Fruit fly (Drosophila melanogaster) whole organism, embryonic: Measurements from ENCODE around the gene CG4951.

Experiments
- Abd-B ChIP-seq: fragments of 200-800 bp; sonication (Bioruptor generic); optimal IDR thresholded peaks from 2 replicates; lab custom pipeline; 2018; ENCODE audit warnings: missing biosample characterization, mild to moderate bottlenecking, missing genetic modification characterization, moderate library complexity
- Asciz ChIP-seq: fragments of 200-800 bp; sonication (Bioruptor generic); optimal IDR thresholded peaks from 2 replicates; lab custom pipeline; 2017; ENCODE audit warnings: missing biosample characterization, mild to moderate bottlenecking, missing genetic modification characterization, missing genetic modification reagents
- Awh ChIP-seq: fragments of 200-800 bp; sonication (Bioruptor generic); IDR thresholded peaks from 2 replicates; pipeline ENCODE4, ENCODE4 v1.3.6; 2022; ENCODE audit warnings: missing biosample characterization, missing genetic modification characterization
- CG11560 ChIP-seq: fragments of 200-800 bp; sonication (Bioruptor generic); IDR thresholded peaks from 3 replicates; pipeline ENCODE4 v1.3.6; 2022; ENCODE audit warnings: missing biosample characterization, missing genetic modification characterization
- CG12104 ChIP-seq: fragments of 200-800 bp; sonication (Bioruptor generic); optimal IDR thresholded peaks from 3 replicates; lab custom pipeline; 2016; ENCODE audit warnings: missing biosample characterization, missing genetic modification characterization
- CG12236 ChIP-seq: fragments of 200-800 bp; sonication (Bioruptor generic); optimal IDR thresholded peaks from 2 replicates; lab custom pipeline; 2016; ENCODE audit warnings: missing biosample characterization, missing genetic modification characterization
- CG12391 ChIP-seq: fragments of 200-800 bp; sonication (Bioruptor generic); optimal IDR thresholded peaks from 3 replicates; lab custom pipeline; 2018; ENCODE audit warnings: missing biosample characterization, mild to moderate bottlenecking, missing genetic modification characterization, moderate library complexity
- CG13123 ChIP-seq: fragments of 200-800 bp; sonication (Bioruptor generic); optimal IDR thresholded peaks from 2 replicates; lab custom pipeline; 2016; ENCODE audit warnings: missing biosample characterization, missing genetic modification characterization
- CG13424 ChIP-seq: fragments of 200-800 bp; sonication (Bioruptor generic); optimal IDR thresholded peaks from 2 replicates; lab custom pipeline; 2019; ENCODE audit warnings: missing biosample characterization, mild to moderate bottlenecking, missing genetic modification characterization, moderate library complexity
- CG14050 ChIP-seq: fragments of 200-800 bp; sonication (Bioruptor generic); IDR thresholded peaks from 3 replicates; pipeline ENCODE4 v1.3.6; 2022; ENCODE audit warnings: missing biosample characterization, missing genetic modification characterization
- CG16815 ChIP-seq: fragments of 200-800 bp; sonication (Bioruptor generic); optimal IDR thresholded peaks from 3 replicates; lab custom pipeline; 2017; ENCODE audit warnings: missing biosample characterization, mild to moderate bottlenecking, missing genetic modification characterization
- CG16863 ChIP-seq: fragments of 200-800 bp; sonication (Bioruptor generic); optimal IDR thresholded peaks from 3 replicates; lab custom pipeline; 2016; ENCODE audit warnings: missing biosample characterization, missing genetic modification characterization
- CG2678 ChIP-seq: fragments of 200-800 bp; sonication (Bioruptor generic); optimal IDR thresholded peaks from 3 replicates; lab custom pipeline; 2019; ENCODE audit warnings: missing biosample characterization, mild to moderate bottlenecking, missing genetic modification characterization, moderate library complexity
- CG2875 ChIP-seq: fragments of 200-800 bp; sonication (Bioruptor generic); optimal IDR thresholded peaks from 2 replicates; lab custom pipeline; 2017; ENCODE audit warnings: missing biosample characterization, mild to moderate bottlenecking, missing genetic modification characterization, missing genetic modification reagents
- CG31224 ChIP-seq: fragments of 200-800 bp; sonication (Bioruptor generic); IDR thresholded peaks from 2 replicates; pipeline ENCODE4 v1.3.6; 2022; ENCODE audit warnings: missing biosample characterization, missing genetic modification characterization
- CG4282 ChIP-seq: fragments of 200-800 bp; sonication (Bioruptor generic); optimal IDR thresholded peaks from 2 replicates; lab custom pipeline; 2016; ENCODE audit warnings: missing biosample characterization, missing genetic modification characterization
- CG5180 ChIP-seq: fragments of 200-800 bp; sonication (Bioruptor generic); optimal IDR thresholded peaks from 3 replicates; lab custom pipeline; 2017; ENCODE audit warnings: missing biosample characterization, missing genetic modification characterization, mild to moderate bottlenecking, moderate library complexity, missing genetic modification reagents
- CG7372 ChIP-seq: fragments of 200-800 bp; sonication (Bioruptor generic); IDR thresholded peaks from 2 replicates; pipeline ENCODE4 v1.3.6; 2022; ENCODE audit warnings: missing biosample characterization, missing genetic modification characterization
- CG8478 ChIP-seq: fragments of >200 bp; optimal IDR thresholded peaks from 2 replicates; lab custom pipeline; 2018
- D ChIP-seq, 2 experiments: fragments of 200-800 bp in 1 of 2; fragments of >200 bp in 1 of 2; sonication (Bioruptor generic) in 1 of 2; optimal IDR thresholded peaks; 2 replicates in 1 of 2; 3 replicates in 1 of 2; lab custom pipeline; 2017; ENCODE audit warnings: mild to moderate bottlenecking in 1 of 2, missing biosample characterization in 1 of 2, missing genetic modification characterization in 1 of 2, missing genetic modification reagents in 1 of 2
- Dad ChIP-seq: fragments of 200-800 bp; sonication (Bioruptor generic); optimal IDR thresholded peaks from 3 replicates; lab custom pipeline; 2016; ENCODE audit warnings: missing biosample characterization, missing genetic modification characterization
- Doc3 ChIP-seq: fragments of 200-800 bp; sonication (Bioruptor generic); IDR thresholded peaks from 3 replicates; pipeline ENCODE4 v1.3.6; 2022; ENCODE audit warnings: missing biosample characterization, missing genetic modification characterization; ENCODE audit not compliant: partially characterized antibody
- Dref ChIP-seq: fragments of 200-800 bp; sonication (Bioruptor generic); IDR thresholded peaks from 2 replicates; pipeline ENCODE4 v1.3.6; 2022; ENCODE audit warnings: missing biosample characterization, missing genetic modification characterization
- Fer2 ChIP-seq: fragments of 200-800 bp; sonication (Bioruptor generic); optimal IDR thresholded peaks from 2 replicates; lab custom pipeline; 2018; ENCODE audit warnings: missing biosample characterization, mild to moderate bottlenecking, missing genetic modification characterization, moderate library complexity
- Hmx ChIP-seq: fragments of 200-800 bp; sonication (Bioruptor generic); optimal IDR thresholded peaks from 2 replicates; lab custom pipeline; 2016; ENCODE audit warnings: missing biosample characterization, missing genetic modification characterization
- Hr3 ChIP-seq: fragments of 200-800 bp; sonication (Bioruptor generic); optimal IDR thresholded peaks from 3 replicates; lab custom pipeline; 2016; ENCODE audit warnings: missing biosample characterization, missing genetic modification characterization
- Hr39 ChIP-seq: fragments of >200 bp; optimal IDR thresholded peaks from 2 replicates; lab custom pipeline; 2017
- NC2β ChIP-seq: fragments of 200-800 bp; sonication (Bioruptor generic); optimal IDR thresholded peaks from 2 replicates; lab custom pipeline; 2016; ENCODE audit warnings: missing biosample characterization, missing genetic modification characterization
- Nf-YC ChIP-seq: fragments of 200-800 bp; optimal IDR thresholded peaks from 3 replicates; lab custom pipeline; 2019; ENCODE audit warnings: missing biosample characterization, mild to moderate bottlenecking, missing genetic modification characterization, moderate library complexity
- Pdp1 ChIP-seq, 2 experiments: fragments of 200-800 bp; sonication (Bioruptor generic); optimal IDR thresholded peaks; 3 replicates each; lab custom pipeline; 2016; ENCODE audit warnings: missing biosample characterization in 2 of 2, missing genetic modification characterization in 2 of 2, mild to moderate bottlenecking in 1 of 2, moderate library complexity in 1 of 2
- Poxn ChIP-seq: fragments of 200-800 bp; sonication (Bioruptor generic); IDR thresholded peaks from 2 replicates; pipeline ENCODE4 v1.3.6; 2022; ENCODE audit warnings: missing biosample characterization, missing genetic modification characterization
- Scr ChIP-seq: fragments of 200-800 bp; sonication (Bioruptor generic); IDR thresholded peaks from 2 replicates; pipeline ENCODE4 v1.3.6; 2022; ENCODE audit warnings: missing biosample characterization, missing genetic modification characterization; ENCODE audit not compliant: partially characterized antibody
- Sry-β ChIP-seq: fragments of 200-800 bp; sonication (Bioruptor generic); optimal IDR thresholded peaks from 2 replicates; lab custom pipeline; 2018; ENCODE audit warnings: missing biosample characterization, mild to moderate bottlenecking, missing genetic modification characterization, moderate library complexity
- YL-1 ChIP-seq: fragments of 200-800 bp; sonication (Bioruptor generic); optimal IDR thresholded peaks from 3 replicates; lab custom pipeline; 2017; ENCODE audit warnings: missing biosample characterization, mild to moderate bottlenecking, missing genetic modification characterization
- ash1 ChIP-seq: fragments of 200-800 bp; sonication (Bioruptor generic); optimal IDR thresholded peaks from 2 replicates; lab custom pipeline; 2018; ENCODE audit warnings: missing biosample characterization, mild to moderate bottlenecking, missing genetic modification characterization
- btn ChIP-seq: fragments of 200-800 bp; sonication (Bioruptor generic); optimal IDR thresholded peaks from 2 replicates; lab custom pipeline; 2016; ENCODE audit warnings: missing biosample characterization, missing genetic modification characterization
- cad ChIP-seq: fragments of >200 bp; optimal IDR thresholded peaks from 2 replicates; lab custom pipeline; 2017; ENCODE audit warnings: missing biosample characterization, missing genetic modification characterization
- caup ChIP-seq: fragments of 200-800 bp; sonication (Bioruptor generic); optimal IDR thresholded peaks from 3 replicates; lab custom pipeline; 2017; ENCODE audit warnings: missing biosample characterization, mild to moderate bottlenecking, missing genetic modification characterization, moderate library complexity; ENCODE audit not compliant: severe bottlenecking
- cg ChIP-seq: fragments of 200-800 bp; sonication (Bioruptor generic); optimal IDR thresholded peaks from 3 replicates; lab custom pipeline; 2019; ENCODE audit warnings: missing biosample characterization, mild to moderate bottlenecking, missing genetic modification characterization, moderate library complexity
- chif ChIP-seq, 2 experiments: fragments of 200-800 bp; sonication (Bioruptor generic); optimal IDR thresholded peaks; 3 replicates each; lab custom pipeline; 2016; ENCODE audit warnings: missing biosample characterization in 2 of 2, missing genetic modification characterization in 2 of 2
- en ChIP-seq: fragments of 200-800 bp; sonication (Bioruptor generic); optimal IDR thresholded peaks from 2 replicates; lab custom pipeline; 2016; ENCODE audit warnings: missing biosample characterization, missing genetic modification characterization
- pita ChIP-seq: fragments of 200-800 bp; sonication (Bioruptor generic); optimal IDR thresholded peaks from 2 replicates; lab custom pipeline; 2017; ENCODE audit warnings: missing biosample characterization, mild to moderate bottlenecking, missing genetic modification characterization
- shn ChIP-seq: fragments of 200-800 bp; sonication (Bioruptor generic); optimal IDR thresholded peaks from 3 replicates; lab custom pipeline; 2016; ENCODE audit warnings: missing biosample characterization, missing genetic modification characterization
- sisA ChIP-seq: fragments of 200-800 bp; sonication (Bioruptor generic); IDR thresholded peaks from 2 replicates; pipeline ENCODE4 v1.3.6; 2022; ENCODE audit warnings: missing biosample characterization, missing genetic modification characterization
- sqz ChIP-seq: fragments of 200-800 bp; sonication (Bioruptor generic); optimal IDR thresholded peaks from 3 replicates; lab custom pipeline; 2018; ENCODE audit warnings: missing biosample characterization, mild to moderate bottlenecking, missing genetic modification characterization
- yki ChIP-seq: fragments of >200 bp; optimal IDR thresholded peaks from 3 replicates; lab custom pipeline; 2018

Gene CG4951

dm6 chr3R:27919385-27919789 is 34.5 kb downstream of the CG4951 start, which contains the start of gene Boh1 (continued):
- no peak for TF ChIP-seq ash1 (GFP tag; lab: Kevin White, UChicago)
- TF ChIP-seq CG16815 (GFP tag; lab: Kevin White, UChicago) = no peak
- no peak for TF ChIP-seq CG11560 (tag; lab: Robert Waterston, UW)
- peak; percentile 21 for TF ChIP-seq YL-1 (GFP tag; lab: Kevin White, UChicago)
- TF ChIP-seq CG13424 (tag; lab: Kevin White, UChicago) = peak; percentile 51
- TF ChIP-seq Awh = no peak
- TF ChIP-seq Hmx (GFP tag; lab: Kevin White, UChicago) = no peak
- no peak for TF ChIP-seq sisA (GFP tag; lab: Robert Waterston, UW)
- TF ChIP-seq NC2β (GFP tag; lab: Kevin White, UChicago) = no peak
- no peak for TF ChIP-seq yki
- peak; percentile 60 for TF ChIP-seq CG2678 (tag; lab: Kevin White, UChicago)
- TF ChIP-seq Fer2 (tag; lab: Kevin White, UChicago) = peak; percentile 32
- no peak for TF ChIP-seq CG12104 (GFP tag; lab: Kevin White, UChicago)
- peak; percentile 94 for TF ChIP-seq Sry-β (GFP tag; lab: Kevin White, UChicago)
- TF ChIP-seq CG13123 (GFP tag; lab: Kevin White, UChicago) = no peak
- no peak for TF ChIP-seq cg (GFP tag; lab: Kevin White, UChicago)
- no peak for TF ChIP-seq CG31224 (GFP tag; lab: Robert Waterston, UW)
- TF ChIP-seq CG12391 (tag; lab: Kevin White, UChicago) = peak; percentile 61
- TF ChIP-seq CG2875 = no peak
- no peak for TF ChIP-seq Hr39
- TF ChIP-seq Hr3 (GFP tag; lab: Kevin White, UChicago) = peak; percentile 12
- no peak for TF ChIP-seq CG7372
- no peak for TF ChIP-seq btn (GFP tag; lab: Kevin White, UChicago)
- no peak for TF ChIP-seq Scr
- no peak for TF ChIP-seq CG8478 (lab: Kevin White, UChicago)
- no peak for TF ChIP-seq pita (GFP tag; lab: Kevin White, UChicago)
- no peak for TF ChIP-seq D (optimal IDR thresholded peaks at IDR 0.05; lab: Kevin White, UChicago)
- TF ChIP-seq D (GFP tag; optimal IDR thresholded peaks at IDR 0.05; lab: Kevin White, UChicago) = no peak
- no peak for TF ChIP-seq chif (GFP tag; optimal IDR thresholded peaks at IDR 0.05; lab: Kevin White, UChicago)
- no peak for TF ChIP-seq CG5180 (GFP tag; lab: Kevin White, UChicago)
- TF ChIP-seq cad (GFP tag; lab: Kevin White, UChicago) = no peak
- TF ChIP-seq CG14050 (GFP tag; lab: Robert Waterston, UW) = no peak
- TF ChIP-seq CG16863 = no peak
- no peak for TF ChIP-seq CG12236 (GFP tag; lab: Kevin White, UChicago)
- TF ChIP-seq sqz = peak; percentile 55
- no peak for TF ChIP-seq CG4282 (GFP tag; lab: Kevin White, UChicago)
- TF ChIP-seq Nf-YC (tag; lab: Kevin White, UChicago) = peak; percentile 59
- no peak for TF ChIP-seq Dad (GFP tag; lab: Kevin White, UChicago)
- no peak for TF ChIP-seq en (GFP tag; lab: Kevin White, UChicago)
- no peak for TF ChIP-seq Doc3 (GFP tag; lab: Robert Waterston, UW)
- TF ChIP-seq Poxn (GFP tag; lab: Robert Waterston, UW) = no peak
- TF ChIP-seq Asciz (GFP tag; lab: Kevin White, UChicago) = no peak
- peak; percentile 29 for TF ChIP-seq Abd-B (GFP tag; lab: Kevin White, UChicago)
- TF ChIP-seq caup (GFP tag; lab: Kevin White, UChicago) = peak; percentile 15
- no peak for TF ChIP-seq shn
- TF ChIP-seq Pdp1 (GFP tag; optimal IDR thresholded peaks at IDR 0.05; lab: Kevin White, UChicago) = peak in 1 of 2 experiments; percentile 7
- no peak for TF ChIP-seq Dref (GFP tag; lab: Robert Waterston, UW)
